Worm (Caenorhabditis elegans) whole organism, L1 larva: ENCODE measurements around the gene srlf-5.

Experiments
- alr-1 ChIP-seq: fragments of 200-800 bp; sonication (Bioruptor generic); optimal IDR thresholded peaks from 2 replicates; lab custom pipeline; 2018; ENCODE audit warnings: borderline replicate concordance, mild to moderate bottlenecking, missing genetic modification characterization, missing compliant biosample characterization
- dpl-1 ChIP-seq, 3 experiments: fragments of 150-350 bp in 2 of 3; sonication (generic microtip) in 1 of 3; optimal IDR thresholded peaks; 2 replicates each; lab custom pipeline; 2014 to 2017; ENCODE audit warnings: missing biosample characterization in 3 of 3, missing genetic modification characterization in 3 of 3, missing genetic modification reagents in 3 of 3
- elt-3 ChIP-seq, 6 experiments: fragments of 150-350 bp in 1 of 6; sonication (generic microtip); optimal IDR thresholded peaks; 2 replicates each; lab custom pipeline; 2017 to 2018; ENCODE audit warnings: missing biosample characterization in 6 of 6, missing genetic modification characterization in 6 of 6, inconsistent platforms in 1 of 6
- ets-5 ChIP-seq: fragments of 200-800 bp; sonication (Bioruptor generic); IDR thresholded peaks from 2 replicates; pipeline ENCODE4 v1.3.6; 2022; ENCODE audit warnings: missing genetic modification characterization, missing compliant biosample characterization
- fos-1 ChIP-seq: fragments of 150-350 bp; optimal IDR thresholded peaks from 2 replicates; lab custom pipeline; 2014; ENCODE audit warnings: missing biosample characterization, missing genetic modification characterization
- lin-13 ChIP-seq: fragments of 150-350 bp; optimal IDR thresholded peaks from 2 replicates; lab custom pipeline; 2014; ENCODE audit warnings: missing biosample characterization, missing genetic modification reagents, missing genetic modification characterization
- lin-39 ChIP-seq: fragments of 150-350 bp; optimal IDR thresholded peaks from 2 replicates; lab custom pipeline; 2014; ENCODE audit warnings: missing biosample characterization, missing genetic modification reagents, missing genetic modification characterization
- lir-3 ChIP-seq: sonication (generic microtip); optimal IDR thresholded peaks from 2 replicates; lab custom pipeline; 2016; ENCODE audit warnings: mild to moderate bottlenecking, missing genetic modification characterization, moderate library complexity, missing compliant biosample characterization; ENCODE audit not compliant: poor library complexity
- nhr-237 ChIP-seq: fragments of 150-350 bp; optimal IDR thresholded peaks from 2 replicates; lab custom pipeline; 2014; ENCODE audit warnings: missing biosample characterization, missing genetic modification characterization
- nhr-76 ChIP-seq: sonication (generic microtip); optimal IDR thresholded peaks from 2 replicates; lab custom pipeline; 2017; ENCODE audit warnings: missing biosample characterization, missing genetic modification characterization
- nhr-77 ChIP-seq: fragments of 150-350 bp; optimal IDR thresholded peaks from 2 replicates; lab custom pipeline; 2014; ENCODE audit warnings: missing biosample characterization, missing genetic modification characterization
- pqm-1 ChIP-seq: sonication (generic microtip); optimal IDR thresholded peaks from 3 replicates; lab custom pipeline; 2017; ENCODE audit warnings: missing biosample characterization, missing genetic modification characterization
- snpc-4 ChIP-seq: fragments of 150-350 bp; optimal IDR thresholded peaks from 2 replicates; lab custom pipeline; 2014; ENCODE audit warnings: missing biosample characterization, missing genetic modification characterization
- unc-98 ChIP-seq: fragments of 200-800 bp; sonication (Bioruptor generic); IDR thresholded peaks from 2 replicates; pipeline ENCODE4 v1.3.6; 2022; ENCODE audit warnings: missing genetic modification characterization, missing compliant biosample characterization

DNA sequence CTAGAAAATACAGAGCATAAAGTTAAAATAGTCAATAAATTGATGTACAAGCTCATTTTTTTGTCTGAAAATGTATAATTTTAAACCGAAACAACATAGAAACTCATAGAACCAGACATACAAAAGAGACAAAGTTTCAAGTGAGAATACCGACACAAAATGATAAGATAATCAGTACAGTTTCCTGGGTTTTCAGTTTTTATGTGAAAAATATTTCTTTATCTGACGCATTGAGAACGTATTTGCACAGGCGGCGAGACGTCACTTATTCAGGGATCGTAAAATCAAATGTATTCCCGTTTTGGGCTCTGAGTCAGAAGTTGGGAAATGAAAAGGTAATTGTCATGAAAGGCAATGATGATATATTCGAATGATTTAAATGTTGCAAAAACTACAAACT is 36.1 kb downstream of the srlf-5 start, which contains the start of gene K08D8.6:
- TF ChIP-seq nhr-76 (no peak), lir-3 (tag; lab: Kevin White, UChicago) (no peak), snpc-4 (tag; lab: Kevin White, UChicago) (no peak), unc-98 (GFP tag; lab: Robert Waterston, UW) (no peak), lin-39 (tag; lab: Kevin White, UChicago) (no peak), ets-5 (GFP tag; lab: Robert Waterston, UW) (no peak), pqm-1 (tag; lab: Kevin White, UChicago) (peak; percentile 78), nhr-237 (tag; lab: Kevin White, UChicago) (no peak), fos-1 (tag; lab: Kevin White, UChicago) (no peak), elt-3 (tag; optimal IDR thresholded peaks at IDR 0.05; lab: Kevin White, UChicago) (no peak), alr-1 (tag; lab: Kevin White, UChicago) (no peak), dpl-1 (GFP tag; optimal IDR thresholded peaks at IDR 0.05; lab: Kevin White, UChicago) (no peak), lin-13 (no peak), nhr-77 (tag; lab: Kevin White, UChicago) (no peak)
